Worm (Caenorhabditis elegans): ENCODE results near the gene nhr-234.

nhr-234 gene

ce11 chrII:12677975-12678866, 41.7 kb downstream of the nhr-234 start (continued):
- no peak for TF ChIP-seq nhr-84 (tag; optimal IDR thresholded peaks at IDR 0.05)
- no peak for TF ChIP-seq ztf-4 (tag; optimal IDR thresholded peaks at IDR 0.05)
- peak; percentile 42 for TF ChIP-seq sox-4 (tag; optimal IDR thresholded peaks at IDR 0.05)
- TF ChIP-seq sptf-1 (tag; optimal IDR thresholded peaks at IDR 0.05): no peak
- no peak for TF ChIP-seq efl-3 (GFP tag; optimal IDR thresholded peaks at IDR 0.05)
- peak; percentile 39 for TF ChIP-seq blmp-1 (tag; optimal IDR thresholded peaks at IDR 0.05)
- TF ChIP-seq fkh-10 (GFP tag; optimal IDR thresholded peaks at IDR 0.05): no peak
- TF ChIP-seq swsn-7 (tag; optimal IDR thresholded peaks at IDR 0.05): peak; percentile 74
- TF ChIP-seq jun-1 (tag; optimal IDR thresholded peaks at IDR 0.05): peak; percentile 48
- TF ChIP-seq nhr-19 (GFP tag; conservative IDR thresholded peaks at IDR 0.05): peak; percentile 79
- peak; percentile 79 for TF ChIP-seq xbp-1 (tag; optimal IDR thresholded peaks at IDR 0.05)
- peak; percentile 65 to 82 (median 74) for TF ChIP-seq ceh-82 (tag; optimal IDR thresholded peaks at IDR 0.05)
- TF ChIP-seq rnt-1 (tag; optimal IDR thresholded peaks at IDR 0.05): peak; percentile 98
- peak; percentile 14 for TF ChIP-seq sup-37 (GFP tag; optimal IDR thresholded peaks at IDR 0.05)
- no peak for TF ChIP-seq ceh-88 (GFP tag; IDR thresholded peaks at IDR 0.05)
- peak; percentile 88 for TF ChIP-seq snu-23 (GFP tag; optimal IDR thresholded peaks at IDR 0.05)
- peak; percentile 89 for TF ChIP-seq lin-15B (tag; optimal IDR thresholded peaks at IDR 0.05)
- peak; percentile 69 for TF ChIP-seq isw-1 (GFP tag; IDR thresholded peaks at IDR 0.05)
- TF ChIP-seq ces-1 (GFP tag; optimal IDR thresholded peaks at IDR 0.05): no peak
- peak in 3 of 6 experiments; percentile 17 to 47 (median 40) for TF ChIP-seq elt-3 (tag; optimal IDR thresholded peaks at IDR 0.05)
- TF ChIP-seq C04F5.9 (tag; optimal IDR thresholded peaks at IDR 0.05): peak; percentile 22
- TF ChIP-seq fkh-4 (tag; optimal IDR thresholded peaks at IDR 0.05; ENCODE audit: borderline replicate concordance): peak; percentile 90
- TF ChIP-seq nhr-28 (tag; optimal IDR thresholded peaks at IDR 0.05): no peak
- TF ChIP-seq lir-3 (tag; optimal IDR thresholded peaks at IDR 0.05; ENCODE audit: poor library complexity): peak; percentile 92
- TF ChIP-seq unc-30 (tag; optimal IDR thresholded peaks at IDR 0.05): no peak
- peak; percentile 89 for TF ChIP-seq nhr-47 (tag; optimal IDR thresholded peaks at IDR 0.05)
- no peak for TF ChIP-seq pag-3 (tag; optimal IDR thresholded peaks at IDR 0.05; ENCODE audit: borderline replicate concordance, insufficient read depth)
- peak; percentile 85 for TF ChIP-seq tbx-2 (tag; optimal IDR thresholded peaks at IDR 0.05)
- 0 out of 2 replicates have a peak, but pooled peaks have one; percentile 36 for TF ChIP-seq grh-1 (GFP tag; IDR thresholded peaks at IDR 0.05)
- TF ChIP-seq snpc-4 (tag; optimal IDR thresholded peaks at IDR 0.05): peak; percentile 72
- peak; percentile 94 for TF ChIP-seq nhr-85 (tag)
- peak; percentile 85 to 92 for TF ChIP-seq lin-35 (GFP tag; optimal IDR thresholded peaks at IDR 0.05)
- TF ChIP-seq fkh-8 (tag; optimal IDR thresholded peaks at IDR 0.05): peak; percentile 78
- TF ChIP-seq ceh-63 (GFP tag; optimal IDR thresholded peaks at IDR 0.05): no peak
- no peak for TF ChIP-seq unc-62 (GFP tag; optimal IDR thresholded peaks at IDR 0.05)
- TF ChIP-seq unc-130 (tag; optimal IDR thresholded peaks at IDR 0.05): peak; percentile 37
- no peak for TF ChIP-seq alr-1 (tag; optimal IDR thresholded peaks at IDR 0.05; ENCODE audit: borderline replicate concordance)
- TF ChIP-seq C16A3.4 (tag; optimal IDR thresholded peaks at IDR 0.05): peak; percentile 80
- TF ChIP-seq mdl-1 (tag; optimal IDR thresholded peaks at IDR 0.05): peak in 1 of 2 experiments; percentile 42
- peak; percentile 61 for TF ChIP-seq nhr-237 (tag; optimal IDR thresholded peaks at IDR 0.05)
- TF ChIP-seq aha-1 (tag; optimal IDR thresholded peaks at IDR 0.05): no peak
- TF ChIP-seq nhr-11 (tag; optimal IDR thresholded peaks at IDR 0.05): peak; percentile 57
- peak; percentile 88 for TF ChIP-seq nhr-71 (tag; optimal IDR thresholded peaks at IDR 0.05)
- TF ChIP-seq aly-2 (tag; optimal IDR thresholded peaks at IDR 0.05): peak; percentile 14
- no peak for TF ChIP-seq C34B4.2 (tag; optimal IDR thresholded peaks at IDR 0.05)
- TF ChIP-seq hpl-2 (GFP tag; optimal IDR thresholded peaks at IDR 0.05): no peak
- TF ChIP-seq dpl-1 (GFP tag; optimal IDR thresholded peaks at IDR 0.05): peak; percentile 83 to 89 (median 87)
- TF ChIP-seq zag-1 (tag; optimal IDR thresholded peaks at IDR 0.05): no peak

Measured in whole organism, L1 larva.